Fruit fly (Drosophila melanogaster) whole organism, adult: ENCODE results near the gene CG32152.

Experiments
- CG5204 ChIP-seq: fragments of 200-800 bp; sonication (Bioruptor generic); optimal IDR thresholded peaks from 2 replicates; lab custom pipeline; 2016; ENCODE audit warnings: missing biosample characterization, missing genetic modification characterization
- CG7101 ChIP-seq: fragments of 200-800 bp; sonication (Bioruptor generic); optimal IDR thresholded peaks from 2 replicates; lab custom pipeline; 2018; ENCODE audit warnings: missing biosample characterization, mild to moderate bottlenecking, missing genetic modification characterization, moderate library complexity
- Hr96 ChIP-seq: fragments of 200-800 bp; sonication (Bioruptor generic); optimal IDR thresholded peaks from 2 replicates; lab custom pipeline; 2016; ENCODE audit warnings: missing biosample characterization, missing genetic modification characterization
- Mnt ChIP-seq: fragments of 200-800 bp; sonication (Bioruptor generic); optimal IDR thresholded peaks from 2 replicates; lab custom pipeline; 2016; ENCODE audit warnings: missing biosample characterization, mild to moderate bottlenecking, missing genetic modification characterization
- pad ChIP-seq: fragments of 200-800 bp; sonication (Bioruptor generic); optimal IDR thresholded peaks from 3 replicates; lab custom pipeline; 2017; ENCODE audit warnings: missing biosample characterization, missing genetic modification characterization, mild to moderate bottlenecking, moderate library complexity, missing genetic modification reagents

DNA sequence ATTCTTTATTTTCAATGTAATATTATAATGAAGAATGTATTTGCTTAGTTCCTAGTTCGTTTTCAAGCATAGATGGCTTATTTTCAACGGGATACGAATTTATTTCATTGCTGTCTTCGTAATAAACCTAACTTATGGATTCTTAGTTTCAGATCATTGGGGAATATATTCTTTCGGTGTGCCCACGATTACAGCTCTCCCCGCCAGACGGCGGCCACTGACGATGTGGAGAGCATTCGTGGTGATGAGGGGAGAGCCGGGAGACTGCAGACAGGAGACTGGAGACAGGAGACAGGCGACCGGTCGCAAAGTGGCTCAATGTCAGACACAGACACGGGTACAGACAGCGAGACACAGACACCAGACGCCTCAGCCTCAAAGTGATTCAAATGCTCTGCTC, 33.5 kb upstream of the CG32152 start:
- TF ChIP-seq Mnt (GFP tag; lab: Kevin White, UChicago): no peak
- TF ChIP-seq pad (GFP tag; lab: Kevin White, UChicago): no peak
- TF ChIP-seq CG5204: no peak
- no peak for TF ChIP-seq CG7101 (tag; lab: Kevin White, UChicago)
- no peak for TF ChIP-seq Hr96 (GFP tag; lab: Kevin White, UChicago)
